Fruit fly (Drosophila melanogaster) Kc167 (cell line): ENCODE data around the gene Fst.

Experiments
- Myc ChIP-seq: fragments of >200 bp; optimal IDR thresholded peaks from 2 replicates; lab custom pipeline; 2017; ENCODE audit warnings: missing external identifiers
- insv ChIP-seq: fragments of >200 bp; optimal IDR thresholded peaks from 3 replicates; lab custom pipeline; 2018; ENCODE audit warnings: missing external identifiers

dm6 chr3R:9626266-9626665, 19.7 kb downstream of the Fst start:
- TF ChIP-seq Myc (lab: Kevin White, UChicago) (no peak), insv (lab: Kevin White, UChicago) (no peak)
